Worm (Caenorhabditis elegans): Measurements from ENCODE around the gene mltn-5.

- no peak for TF ChIP-seq unc-39 (tag; optimal IDR thresholded peaks at IDR 0.05)
- no peak for TF ChIP-seq egl-27 (tag; optimal IDR thresholded peaks at IDR 0.05)
- no peak for TF ChIP-seq nhr-28 (tag; optimal IDR thresholded peaks at IDR 0.05)
- TF ChIP-seq fos-1 (tag; optimal IDR thresholded peaks at IDR 0.05), result no peak
- TF ChIP-seq hmg-11 (tag; optimal IDR thresholded peaks at IDR 0.05), result no peak
- TF ChIP-seq aly-2 (tag; optimal IDR thresholded peaks at IDR 0.05), result no peak
- no peak for TF ChIP-seq nhr-76 (tag; optimal IDR thresholded peaks at IDR 0.05)
- no peak for TF ChIP-seq nhr-11 (tag; optimal IDR thresholded peaks at IDR 0.05)
- no peak for TF ChIP-seq unc-62 (GFP tag; optimal IDR thresholded peaks at IDR 0.05)
- TF ChIP-seq ztf-4 (tag; optimal IDR thresholded peaks at IDR 0.05), result no peak
- TF ChIP-seq ama-1 (optimal IDR thresholded peaks at IDR 0.05), result no peak
- TF ChIP-seq pha-4 (tag; optimal IDR thresholded peaks at IDR 0.05), result no peak
- no peak for TF ChIP-seq skn-1 (tag; optimal IDR thresholded peaks at IDR 0.05)
Measured at ce11 chrII:13933534-13933933, 8.5 kb downstream of the mltn-5 start.
